Fruit fly (Drosophila melanogaster) whole organism, embryonic: ENCODE results near the gene CG31817.

Experiments
- CG4328 ChIP-seq: fragments of 200-800 bp; sonication (Bioruptor generic); optimal IDR thresholded peaks from 3 replicates; lab custom pipeline; 2017; ENCODE audit warnings: missing biosample characterization, missing genetic modification reagents, missing genetic modification characterization
- Rx ChIP-seq: fragments of 200-800 bp; sonication (Bioruptor generic); IDR thresholded peaks from 2 replicates; pipeline ENCODE4 v1.3.6; 2022; ENCODE audit warnings: missing biosample characterization, missing genetic modification characterization
- dan ChIP-seq: fragments of 200-800 bp; sonication (Bioruptor generic); IDR thresholded peaks from 2 replicates; pipeline ENCODE4 v1.3.6; 2022; ENCODE audit warnings: missing biosample characterization, missing genetic modification characterization
- sim ChIP-seq: fragments of 200-800 bp; sonication (Bioruptor generic); IDR thresholded peaks from 2 replicates; pipeline ENCODE4 v1.3.6; 2022; ENCODE audit warnings: missing biosample characterization, missing genetic modification characterization

- TF ChIP-seq dan (GFP tag; lab: Robert Waterston, UW) (no peak), CG4328 (GFP tag; lab: Kevin White, UChicago) (no peak), Rx (GFP tag; lab: Robert Waterston, UW) (no peak), sim (GFP tag; lab: Robert Waterston, UW) (no peak)
Observed at dm6 chr2L:16365603-16366002, 27.9 kb upstream of the CG31817 start, which contains the start of gene jhamt.
